Fruit fly (Drosophila melanogaster) whole organism, embryonic: Measurements from ENCODE around the gene Hr4.

Experiments
- Adf1 ChIP-seq: fragments of 200-800 bp; sonication (Bioruptor generic); IDR thresholded peaks from 2 replicates; pipeline ENCODE4 v1.3.6; 2022; ENCODE audit warnings: missing biosample characterization, missing genetic modification characterization
- BEAF-32 ChIP-seq: fragments of 200-800 bp; sonication (Bioruptor generic); optimal IDR thresholded peaks from 3 replicates; lab custom pipeline; 2017; ENCODE audit warnings: missing biosample characterization, missing genetic modification characterization, mild to moderate bottlenecking, moderate library complexity, missing genetic modification reagents
- Bdp1 ChIP-seq: fragments of 200-800 bp; sonication (Bioruptor generic); optimal IDR thresholded peaks from 3 replicates; lab custom pipeline; 2016; ENCODE audit warnings: missing biosample characterization, missing genetic modification characterization
- BtbVII ChIP-seq: fragments of 200-800 bp; sonication (Bioruptor generic); optimal IDR thresholded peaks from 3 replicates; lab custom pipeline; 2017; ENCODE audit warnings: missing biosample characterization, mild to moderate bottlenecking, missing genetic modification characterization
- CG10366 ChIP-seq: fragments of 200-800 bp; sonication (Bioruptor generic); IDR thresholded peaks from 2 replicates; pipeline ENCODE4 v1.3.6; 2022; ENCODE audit warnings: missing biosample characterization, missing genetic modification characterization
- CG11085 ChIP-seq: fragments of 200-800 bp; sonication (Bioruptor generic); IDR thresholded peaks from 2 replicates; pipeline ENCODE4 v1.3.6; 2022; ENCODE audit warnings: missing biosample characterization, missing genetic modification characterization
- CG1647 ChIP-seq: fragments of 200-800 bp; sonication (Bioruptor generic); optimal IDR thresholded peaks from 3 replicates; lab custom pipeline; 2016; ENCODE audit warnings: missing biosample characterization, missing genetic modification characterization
- CG17186 ChIP-seq: fragments of 200-800 bp; sonication (Bioruptor generic); optimal IDR thresholded peaks from 3 replicates; lab custom pipeline; 2017; ENCODE audit warnings: missing biosample characterization, missing genetic modification reagents, missing genetic modification characterization
- CG17359 ChIP-seq: fragments of 200-800 bp; sonication (Bioruptor generic); optimal IDR thresholded peaks from 3 replicates; lab custom pipeline; 2018; ENCODE audit warnings: missing biosample characterization, mild to moderate bottlenecking, missing genetic modification characterization, moderate library complexity
- CG17361 ChIP-seq: fragments of 200-800 bp; sonication (Bioruptor generic); IDR thresholded peaks from 3 replicates; pipeline ENCODE4 v1.3.6; 2022; ENCODE audit warnings: missing biosample characterization, missing genetic modification characterization
- CG1832 ChIP-seq: fragments of 200-800 bp; sonication (Bioruptor generic); optimal IDR thresholded peaks from 2 replicates; lab custom pipeline; 2017; ENCODE audit warnings: missing biosample characterization, mild to moderate bottlenecking, missing genetic modification characterization, inconsistent platforms
- CG30431 ChIP-seq: fragments of 200-800 bp; sonication (Bioruptor generic); optimal IDR thresholded peaks from 2 replicates; lab custom pipeline; 2017; ENCODE audit warnings: missing biosample characterization, missing genetic modification characterization
- CG31224 ChIP-seq: fragments of 200-800 bp; sonication (Bioruptor generic); IDR thresholded peaks from 2 replicates; pipeline ENCODE4 v1.3.6; 2022; ENCODE audit warnings: missing biosample characterization, missing genetic modification characterization
- CG31441 ChIP-seq: fragments of 200-800 bp; sonication (Bioruptor generic); IDR thresholded peaks from 2 replicates; pipeline ENCODE4 v1.3.6; 2022; ENCODE audit warnings: missing biosample characterization, missing genetic modification characterization
- CG3163 ChIP-seq: fragments of 200-800 bp; sonication (Bioruptor generic); optimal IDR thresholded peaks from 3 replicates; lab custom pipeline; 2016; ENCODE audit warnings: missing biosample characterization, missing genetic modification characterization
- CG32767 ChIP-seq: fragments of 200-800 bp; sonication (Bioruptor generic); IDR thresholded peaks from 2 replicates; pipeline ENCODE4 v1.3.6; 2022; ENCODE audit warnings: missing biosample characterization, missing genetic modification characterization
- CG33557 ChIP-seq: fragments of 200-800 bp; sonication (Bioruptor generic); optimal IDR thresholded peaks from 2 replicates; lab custom pipeline; 2019; ENCODE audit warnings: missing biosample characterization, mild to moderate bottlenecking, missing genetic modification characterization, moderate library complexity
- CG42726 ChIP-seq: fragments of 200-800 bp; sonication (Bioruptor generic); IDR thresholded peaks from 2 replicates; pipeline ENCODE4 v1.3.6; 2022; ENCODE audit warnings: missing biosample characterization, missing genetic modification characterization; ENCODE audit not compliant: partially characterized antibody
- CG4404 ChIP-seq: fragments of 200-800 bp; sonication (Bioruptor generic); IDR thresholded peaks from 2 replicates; pipeline ENCODE4 v1.3.6; 2022; ENCODE audit warnings: missing biosample characterization, missing genetic modification characterization
- CG4707 ChIP-seq: fragments of 200-800 bp; sonication (Bioruptor generic); optimal IDR thresholded peaks from 2 replicates; lab custom pipeline; 2018; ENCODE audit warnings: missing biosample characterization, mild to moderate bottlenecking, missing genetic modification characterization, moderate library complexity
- CoRest ChIP-seq: fragments of 200-800 bp; sonication (Bioruptor generic); optimal IDR thresholded peaks from 3 replicates; lab custom pipeline; 2018; ENCODE audit warnings: missing biosample characterization, mild to moderate bottlenecking, missing genetic modification characterization, moderate library complexity
- D19A ChIP-seq: fragments of 200-800 bp; optimal IDR thresholded peaks from 3 replicates; lab custom pipeline; 2019; ENCODE audit warnings: missing biosample characterization, mild to moderate bottlenecking, missing genetic modification characterization, moderate library complexity
- D19B ChIP-seq: fragments of 200-800 bp; sonication (Bioruptor generic); optimal IDR thresholded peaks from 2 replicates; lab custom pipeline; 2017; ENCODE audit warnings: missing biosample characterization, mild to moderate bottlenecking, missing genetic modification characterization
- Dref ChIP-seq: fragments of 200-800 bp; sonication (Bioruptor generic); IDR thresholded peaks from 2 replicates; pipeline ENCODE4 v1.3.6; 2022; ENCODE audit warnings: missing biosample characterization, missing genetic modification characterization
- ERR ChIP-seq: fragments of 200-800 bp; sonication (Bioruptor generic); optimal IDR thresholded peaks from 2 replicates; lab custom pipeline; 2016; ENCODE audit warnings: missing biosample characterization, missing genetic modification characterization
- Hey ChIP-seq: fragments of 200-800 bp; sonication (Bioruptor generic); optimal IDR thresholded peaks from 3 replicates; lab custom pipeline; 2018; ENCODE audit warnings: missing biosample characterization, mild to moderate bottlenecking, missing genetic modification characterization
- HmgZ ChIP-seq: fragments of 200-800 bp; sonication (Bioruptor generic); optimal IDR thresholded peaks from 2 replicates; lab custom pipeline; 2018; ENCODE audit warnings: missing biosample characterization, mild to moderate bottlenecking, missing genetic modification characterization
- Hr78 ChIP-seq, 2 experiments: fragments of 200-800 bp in 1 of 2; fragments of >200 bp in 1 of 2; sonication (Bioruptor generic) in 1 of 2; optimal IDR thresholded peaks; 2 replicates each; lab custom pipeline; 2017 to 2019; ENCODE audit warnings: missing biosample characterization in 2 of 2, missing genetic modification characterization in 2 of 2, mild to moderate bottlenecking in 1 of 2, moderate library complexity in 1 of 2
- MESR4 ChIP-seq: fragments of 200-800 bp; sonication (Bioruptor generic); optimal IDR thresholded peaks from 2 replicates; lab custom pipeline; 2018; ENCODE audit warnings: missing biosample characterization, mild to moderate bottlenecking, missing genetic modification characterization, moderate library complexity
- MTF-1 ChIP-seq: fragments of 200-800 bp; sonication (Bioruptor generic); optimal IDR thresholded peaks from 2 replicates; lab custom pipeline; 2018; ENCODE audit warnings: missing biosample characterization, mild to moderate bottlenecking, missing genetic modification characterization, borderline replicate concordance
- Mrtf ChIP-seq: fragments of 200-800 bp; sonication (Bioruptor generic); IDR thresholded peaks from 3 replicates; pipeline ENCODE4 v1.3.6; 2022; ENCODE audit warnings: missing biosample characterization, missing genetic modification characterization
- Nf-YB ChIP-seq: fragments of 200-800 bp; sonication (Bioruptor generic); optimal IDR thresholded peaks from 3 replicates; lab custom pipeline; 2019; ENCODE audit warnings: missing biosample characterization, mild to moderate bottlenecking, missing genetic modification characterization, moderate library complexity
- Ptx1 ChIP-seq: fragments of 200-800 bp; sonication (Bioruptor generic); IDR thresholded peaks from 2 replicates; pipeline ENCODE4 v1.3.6; 2022; ENCODE audit warnings: missing biosample characterization, missing genetic modification characterization
- Usf ChIP-seq: fragments of 200-800 bp; sonication (Bioruptor generic); optimal IDR thresholded peaks from 2 replicates; lab custom pipeline; 2017; ENCODE audit warnings: missing genotype, missing biosample characterization, missing genetic modification characterization
- ap ChIP-seq: fragments of 200-800 bp; sonication (Bioruptor generic); IDR thresholded peaks from 2 replicates; pipeline ENCODE4 v1.3.6; 2022; ENCODE audit warnings: missing biosample characterization, missing genetic modification characterization
- cato ChIP-seq: fragments of 200-800 bp; sonication (Bioruptor generic); optimal IDR thresholded peaks from 2 replicates; lab custom pipeline; 2016; ENCODE audit warnings: missing biosample characterization, missing genetic modification characterization, borderline replicate concordance
- ci ChIP-seq: fragments of 200-800 bp; sonication (Bioruptor generic); IDR thresholded peaks from 3 replicates; pipeline ENCODE4 v1.3.6; 2022; ENCODE audit warnings: missing biosample characterization, missing genetic modification characterization
- dati ChIP-seq: fragments of 200-800 bp; sonication (Bioruptor generic); IDR thresholded peaks from 2 replicates; pipeline ENCODE4 v1.3.6; 2022; ENCODE audit warnings: missing biosample characterization, missing genetic modification characterization
- gem ChIP-seq: fragments of 200-800 bp; sonication (Bioruptor generic); optimal IDR thresholded peaks from 2 replicates; lab custom pipeline; 2019; ENCODE audit warnings: missing biosample characterization, mild to moderate bottlenecking, missing genetic modification characterization, moderate library complexity
- h ChIP-seq: fragments of >200 bp; optimal IDR thresholded peaks from 2 replicates; lab custom pipeline; 2017
- ham ChIP-seq: fragments of 200-800 bp; sonication (Bioruptor generic); IDR thresholded peaks from 2 replicates; pipeline ENCODE4 v1.3.6; 2022; ENCODE audit warnings: missing biosample characterization, missing genetic modification characterization
- ind ChIP-seq: fragments of 200-800 bp; sonication (Bioruptor generic); optimal IDR thresholded peaks from 3 replicates; lab custom pipeline; 2016; ENCODE audit warnings: missing biosample characterization, missing genetic modification characterization
- klu ChIP-seq: fragments of 200-800 bp; sonication (Bioruptor generic); IDR thresholded peaks from 2 replicates; pipeline ENCODE4 v1.3.6; 2022; ENCODE audit warnings: missing biosample characterization, missing genetic modification characterization
- lmd ChIP-seq: fragments of 200-800 bp; sonication (Bioruptor generic); IDR thresholded peaks from 2 replicates; pipeline ENCODE4 v1.3.6; 2022; ENCODE audit warnings: missing biosample characterization, missing genetic modification characterization
- pfk ChIP-seq: fragments of 200-800 bp; sonication (Bioruptor generic); optimal IDR thresholded peaks from 2 replicates; lab custom pipeline; 2018; ENCODE audit warnings: missing biosample characterization, mild to moderate bottlenecking, missing genetic modification characterization, moderate library complexity
- shn ChIP-seq: fragments of 200-800 bp; sonication (Bioruptor generic); optimal IDR thresholded peaks from 3 replicates; lab custom pipeline; 2016; ENCODE audit warnings: missing biosample characterization, missing genetic modification characterization
- slp2 ChIP-seq: fragments of 200-800 bp; sonication (Bioruptor generic); optimal IDR thresholded peaks from 2 replicates; lab custom pipeline; 2016; ENCODE audit warnings: missing biosample characterization, missing genetic modification characterization
- tio ChIP-seq: fragments of 200-800 bp; sonication (Bioruptor generic); optimal IDR thresholded peaks from 2 replicates; lab custom pipeline; 2017; ENCODE audit warnings: missing biosample characterization, missing genetic modification characterization, inconsistent platforms
- wek ChIP-seq: fragments of 200-800 bp; sonication (Bioruptor generic); optimal IDR thresholded peaks from 3 replicates; lab custom pipeline; 2018; ENCODE audit warnings: missing biosample characterization, mild to moderate bottlenecking, missing genetic modification characterization, moderate library complexity
- z ChIP-seq: fragments of 200-800 bp; sonication (Bioruptor generic); IDR thresholded peaks from 3 replicates; pipeline ENCODE4 v1.3.6; 2022; ENCODE audit warnings: missing biosample characterization, missing genetic modification characterization
- zf30C ChIP-seq: fragments of 200-800 bp; sonication (Bioruptor generic); optimal IDR thresholded peaks from 3 replicates; lab custom pipeline; 2018; ENCODE audit warnings: missing biosample characterization, mild to moderate bottlenecking, missing genetic modification characterization

Gene Hr4

dm6 chrX:2036800-2037488, 95.2 kb downstream of the Hr4 start (continued):
- no peak for TF ChIP-seq CG4404 (GFP tag; lab: Robert Waterston, UW)
- no peak for TF ChIP-seq CG1647 (GFP tag; lab: Kevin White, UChicago)
- no peak for TF ChIP-seq CG3163 (GFP tag; lab: Kevin White, UChicago)
- no peak for TF ChIP-seq wek (GFP tag; lab: Kevin White, UChicago)
- TF ChIP-seq ind (GFP tag; lab: Kevin White, UChicago), result peak; percentile 33
- TF ChIP-seq MESR4 (GFP tag; lab: Kevin White, UChicago), result no peak
- peak; percentile 44 for TF ChIP-seq gem (tag; lab: Kevin White, UChicago)
- TF ChIP-seq CG1832, result no peak
- no peak for TF ChIP-seq BEAF-32
- peak; percentile 17 for TF ChIP-seq CG17359
- TF ChIP-seq CG30431, result peak; percentile 19
- no peak for TF ChIP-seq CG4707 (GFP tag; lab: Kevin White, UChicago)
- no peak for TF ChIP-seq ap
- TF ChIP-seq CG42726 (GFP tag; lab: Robert Waterston, UW), result no peak
- no peak for TF ChIP-seq CG31441
- no peak for TF ChIP-seq Usf (GFP tag; lab: Kevin White, UChicago)
- TF ChIP-seq BtbVII (GFP tag; lab: Kevin White, UChicago), result no peak
- 0 out of 2 replicates have a peak, but pooled peaks have one; percentile 4 for TF ChIP-seq CG31224
- no peak for TF ChIP-seq MTF-1
- no peak for TF ChIP-seq CG11085 (GFP tag; lab: Robert Waterston, UW)
- no peak for TF ChIP-seq Hey (tag; lab: Kevin White, UChicago)
- TF ChIP-seq Bdp1, result no peak
- no peak for TF ChIP-seq Hr78 (GFP tag; optimal IDR thresholded peaks at IDR 0.05; lab: Kevin White, UChicago)
- TF ChIP-seq ci, result no peak
- TF ChIP-seq pfk (GFP tag; lab: Kevin White, UChicago), result no peak
- peak; percentile 17 for TF ChIP-seq shn
- TF ChIP-seq ham (GFP tag; lab: Robert Waterston, UW), result no peak
- TF ChIP-seq D19B (GFP tag; lab: Kevin White, UChicago), result peak; percentile 90
- no peak for TF ChIP-seq lmd (GFP tag; lab: Robert Waterston, UW)
- no peak for TF ChIP-seq CG32767 (GFP tag; lab: Robert Waterston, UW)
- no peak for TF ChIP-seq ERR
- no peak for TF ChIP-seq klu
- peak; percentile 60 for TF ChIP-seq CG10366 (GFP tag; lab: Robert Waterston, UW)
- TF ChIP-seq dati (GFP tag; lab: Robert Waterston, UW), result no peak
- no peak for TF ChIP-seq HmgZ
- no peak for TF ChIP-seq slp2 (GFP tag; lab: Kevin White, UChicago)
- TF ChIP-seq Dref (GFP tag; lab: Robert Waterston, UW), result no peak
- no peak for TF ChIP-seq Mrtf (GFP tag; lab: Robert Waterston, UW)
- TF ChIP-seq D19A (tag; lab: Kevin White, UChicago), result peak; percentile 5
- TF ChIP-seq z (GFP tag; lab: Robert Waterston, UW), result no peak
- no peak for TF ChIP-seq Nf-YB (GFP tag; lab: Kevin White, UChicago)
- no peak for TF ChIP-seq CG33557 (GFP tag; lab: Kevin White, UChicago)
- no peak for TF ChIP-seq zf30C
- peak; percentile 18; the same call in 1 of the 2 replicates for TF ChIP-seq Ptx1 (GFP tag; lab: Robert Waterston, UW)
- TF ChIP-seq CG17361 (GFP tag; lab: Robert Waterston, UW), result 0 out of 3 replicates have a peak, but pooled peaks have one; percentile 21
- TF ChIP-seq Adf1 (GFP tag; lab: Robert Waterston, UW), result no peak
- TF ChIP-seq h (lab: Kevin White, UChicago), result no peak
- no peak for TF ChIP-seq CG17186 (GFP tag; lab: Kevin White, UChicago)
- TF ChIP-seq cato (GFP tag; lab: Kevin White, UChicago), result no peak
- TF ChIP-seq tio, result no peak
- peak; percentile 40 for TF ChIP-seq CoRest (tag; lab: Kevin White, UChicago)
